Fruit fly (Drosophila melanogaster) whole organism, larva: ENCODE measurements around the gene CG16762.

Experiments
- noc ChIP-seq: fragments of 200-800 bp; sonication (Bioruptor generic); optimal IDR thresholded peaks from 3 replicates; lab custom pipeline; 2019; ENCODE audit warnings: missing biosample characterization, mild to moderate bottlenecking, missing genetic modification characterization, moderate library complexity

Gene CG16762

dm6 chr3L:2482941-2483541 lies 7.6 kb upstream of the CG16762 start:
- TF ChIP-seq noc (tag; lab: Kevin White, UChicago): no peak

dm6 chr3L:2481470-2481869 lies 6.1 kb upstream of the CG16762 start:
- TF ChIP-seq noc (tag; lab: Kevin White, UChicago): no peak

dm6 chr3L:2480470-2480869 lies 5.1 kb upstream of the CG16762 start:
- no peak for TF ChIP-seq noc (tag; lab: Kevin White, UChicago)

- TF ChIP-seq noc (tag; lab: Kevin White, UChicago): peak; percentile 42
These were observed 3.8 kb upstream of the CG16762 start for dm6 chr3L:2479250-2479649.

dm6 chr3L:2478349-2478959 lies 3.0 kb upstream of the CG16762 start, which contains the start of gene Cyp4d20:
Cyp4d20 (minus strand) TSS chr3L:2478448.
- TF ChIP-seq noc (tag; lab: Kevin White, UChicago): no peak

dm6 chr3L:2476941-2477340 lies 1.5 kb upstream of the CG16762 start:
- no peak for TF ChIP-seq noc (tag; lab: Kevin White, UChicago)

dm6 chr3L:2472302-2473016 lies 3.0 kb downstream of the CG16762 start:
- no peak for TF ChIP-seq noc (tag; lab: Kevin White, UChicago)

- no peak for TF ChIP-seq noc (tag; lab: Kevin White, UChicago)
These were observed 4.5 kb downstream of the CG16762 start for dm6 chr3L:2470735-2471395.

- TF ChIP-seq noc (tag; lab: Kevin White, UChicago): no peak
These were observed 5.8 kb downstream of the CG16762 start for dm6 chr3L:2469660-2470059.

- no peak for TF ChIP-seq noc (tag; lab: Kevin White, UChicago)
These were observed 6.9 kb downstream of the CG16762 start for dm6 chr3L:2468509-2468908.

dm6 chr3L:2467424-2467838 lies 8.0 kb downstream of the CG16762 start:
- TF ChIP-seq noc (tag; lab: Kevin White, UChicago): peak; percentile 43

- no peak for TF ChIP-seq noc (tag; lab: Kevin White, UChicago)
These were observed 8.9 kb downstream of the CG16762 start for dm6 chr3L:2466411-2467015.

- no peak for TF ChIP-seq noc (tag; lab: Kevin White, UChicago)
These were observed 13.4 kb downstream of the CG16762 start for dm6 chr3L:2462017-2462416.

- TF ChIP-seq noc (tag; lab: Kevin White, UChicago): no peak
These were observed 16.7 kb downstream of the CG16762 start for dm6 chr3L:2458763-2459162.

- peak; percentile 30 for TF ChIP-seq noc (tag; lab: Kevin White, UChicago)
These were observed 17.7 kb downstream of the CG16762 start for dm6 chr3L:2457557-2458240.
